Worm (Caenorhabditis elegans) whole organism, L4 larva: Measurements from ENCODE around the gene sft-1.

ENCODE experiments used
- F10B5.3 ChIP-seq: sonication (generic microtip); optimal IDR thresholded peaks from 2 replicates; lab custom pipeline; 2016; ENCODE audit warnings: mild to moderate bottlenecking, missing genetic modification characterization, missing compliant biosample characterization
- F26F4.8 ChIP-seq: fragments of 200-800 bp; sonication (Bioruptor generic); conservative IDR thresholded peaks from 2 replicates; pipeline ENCODE4 v1.3.6; 2022; ENCODE audit warnings: missing genetic modification characterization, missing compliant biosample characterization
- T26A8.4 ChIP-seq: fragments of 200-800 bp; sonication (Bioruptor generic); IDR thresholded peaks from 2 replicates; pipeline ENCODE4 v1.3.6; 2022; ENCODE audit warnings: missing genetic modification characterization, missing compliant biosample characterization
- Y105C5A.15 ChIP-seq: fragments of 200-800 bp; sonication (Bioruptor generic); IDR thresholded peaks from 2 replicates; pipeline ENCODE4 v1.3.6; 2022; ENCODE audit warnings: missing genetic modification characterization, missing compliant biosample characterization
- Y48G9A.11 ChIP-seq: fragments of 200-800 bp; sonication (Bioruptor generic); IDR thresholded peaks from 2 replicates; pipeline ENCODE4 v1.3.6; 2022; ENCODE audit warnings: missing genetic modification reagents, missing genetic modification characterization, missing compliant biosample characterization
- Y75B8A.6 ChIP-seq: fragments of 200-800 bp; sonication (Bioruptor generic); IDR thresholded peaks from 2 replicates; pipeline ENCODE4 v1.3.6; 2022; ENCODE audit warnings: missing genetic modification reagents, missing genetic modification characterization, missing compliant biosample characterization
- ZK546.5 ChIP-seq, 2 experiments: sonication (generic microtip); optimal IDR thresholded peaks; 2 replicates each; lab custom pipeline; 2017; ENCODE audit warnings: missing biosample characterization in 2 of 2, missing genetic modification characterization in 2 of 2
- aha-1 ChIP-seq: fragments of 150-350 bp; peaks from one replicate; lab custom pipeline; 2014; ENCODE audit warnings: missing biosample characterization, missing genetic modification characterization
- ama-1 ChIP-seq: fragments of 150-350 bp; optimal IDR thresholded peaks from 2 replicates; lab custom pipeline; 2014; ENCODE audit warnings: inconsistent platforms, mixed read lengths
- arid-1 ChIP-seq: fragments of 200-800 bp; sonication (Bioruptor generic); conservative IDR thresholded peaks from 2 replicates; pipeline ENCODE4 v1.3.6; 2022; ENCODE audit warnings: missing genetic modification reagents, missing genetic modification characterization, missing compliant biosample characterization
- ceh-28 ChIP-seq: fragments of 150-350 bp; optimal IDR thresholded peaks from 2 replicates; lab custom pipeline; 2014; ENCODE audit warnings: missing biosample characterization, missing genetic modification reagents, missing genetic modification characterization
- ceh-44 ChIP-seq: fragments of 200-800 bp; sonication (Bioruptor generic); IDR thresholded peaks from 2 replicates; pipeline ENCODE4 v1.3.6; 2022; ENCODE audit warnings: missing genetic modification reagents, missing genetic modification characterization, missing compliant biosample characterization
- ces-1 ChIP-seq: fragments of 150-350 bp; sonication (generic microtip); optimal IDR thresholded peaks from 4 replicates; lab custom pipeline; 2014; ENCODE audit warnings: missing biosample characterization, missing genetic modification reagents, missing genetic modification characterization
- daf-16 ChIP-seq, 3 experiments: sonication (generic microtip); optimal IDR thresholded peaks; 2 replicates each; lab custom pipeline; 2016 to 2017; ENCODE audit warnings: missing genetic modification characterization in 3 of 3, missing genetic modification reagents in 3 of 3, mild to moderate bottlenecking in 2 of 3, missing compliant biosample characterization in 2 of 3, missing biosample characterization in 1 of 3, moderate library complexity in 1 of 3
- daf-19 ChIP-seq: fragments of 200-800 bp; sonication (Bioruptor generic); conservative IDR thresholded peaks from 2 replicates; pipeline ENCODE4 v1.3.6; 2022; ENCODE audit warnings: missing genetic modification characterization, missing compliant biosample characterization
- dmd-6 ChIP-seq: fragments of 200-800 bp; sonication (Bioruptor generic); IDR thresholded peaks from 2 replicates; pipeline ENCODE4 v1.3.6; 2022; ENCODE audit warnings: missing genetic modification reagents, missing genetic modification characterization, missing compliant biosample characterization
- dmd-9 ChIP-seq: fragments of 200-800 bp; sonication (Bioruptor generic); IDR thresholded peaks from 2 replicates; pipeline ENCODE4 v1.3.6; 2022; ENCODE audit warnings: missing genetic modification reagents, missing genetic modification characterization, missing compliant biosample characterization
- duxl-1 ChIP-seq: sonication (generic microtip); optimal IDR thresholded peaks from 2 replicates; lab custom pipeline; 2016; ENCODE audit warnings: mild to moderate bottlenecking, missing genetic modification characterization, moderate library complexity, missing compliant biosample characterization; ENCODE audit not compliant: poor library complexity
- dve-1 ChIP-seq: sonication (generic microtip); optimal IDR thresholded peaks from 2 replicates; lab custom pipeline; 2017; ENCODE audit warnings: antibody characterized with exemption, mild to moderate bottlenecking, missing genetic modification characterization, missing compliant biosample characterization; ENCODE audit not compliant: insufficient read depth
- egl-43 ChIP-seq: fragments of 200-800 bp; sonication (Bioruptor generic); IDR thresholded peaks from 2 replicates; pipeline ENCODE4 v1.3.6; 2022; ENCODE audit warnings: missing genetic modification reagents, missing genetic modification characterization, missing compliant biosample characterization
- fkh-10 ChIP-seq: fragments of 150-350 bp; optimal IDR thresholded peaks from 2 replicates; lab custom pipeline; 2014; ENCODE audit warnings: missing biosample characterization, missing genetic modification reagents, missing genetic modification characterization
- hlh-30 ChIP-seq: sonication (generic microtip); optimal IDR thresholded peaks from 2 replicates; lab custom pipeline; 2017; ENCODE audit warnings: antibody characterized with exemption, mild to moderate bottlenecking, missing genetic modification characterization, missing compliant biosample characterization; ENCODE audit not compliant: insufficient read depth
- hmg-1.1 ChIP-seq: fragments of 200-800 bp; sonication (Bioruptor generic); IDR thresholded peaks from 2 replicates; pipeline ENCODE4 v1.3.6; 2022; ENCODE audit warnings: missing genetic modification reagents, missing genetic modification characterization, missing compliant biosample characterization
- jun-1 ChIP-seq: fragments of 150-350 bp; optimal IDR thresholded peaks from 2 replicates; lab custom pipeline; 2014; ENCODE audit warnings: missing biosample characterization, missing genetic modification reagents, missing genetic modification characterization
- lim-7 ChIP-seq: fragments of 200-800 bp; sonication (Bioruptor generic); IDR thresholded peaks from 2 replicates; pipeline ENCODE4 v1.3.6; 2022; ENCODE audit warnings: missing genetic modification characterization, missing compliant biosample characterization
- lin-13 ChIP-seq: fragments of 150-350 bp; optimal IDR thresholded peaks from 2 replicates; lab custom pipeline; 2014; ENCODE audit warnings: missing biosample characterization, missing genetic modification reagents, missing genetic modification characterization
- lin-29 ChIP-seq: fragments of 200-800 bp; sonication (Bioruptor generic); IDR thresholded peaks from 2 replicates; pipeline ENCODE4 v1.3.6; 2022; ENCODE audit warnings: missing genetic modification reagents, missing genetic modification characterization, missing compliant biosample characterization
- lin-38 ChIP-seq: fragments of 200-800 bp; sonication (Bioruptor generic); IDR thresholded peaks from 2 replicates; pipeline ENCODE4 v1.3.6; 2022; ENCODE audit warnings: missing genetic modification reagents, missing genetic modification characterization, missing compliant biosample characterization
- lir-3 ChIP-seq: sonication (generic microtip); optimal IDR thresholded peaks from 2 replicates; lab custom pipeline; 2016; ENCODE audit warnings: mild to moderate bottlenecking, missing genetic modification characterization, missing compliant biosample characterization
- madf-5 ChIP-seq, 2 experiments: fragments of 200-800 bp; sonication (Bioruptor generic); IDR thresholded peaks; 2 replicates each; pipeline ENCODE4 v1.3.6; 2022; ENCODE audit warnings: missing compliant biosample characterization in 2 of 2, missing genetic modification characterization in 2 of 2
- mes-2 ChIP-seq: sonication (generic microtip); optimal IDR thresholded peaks from 2 replicates; lab custom pipeline; 2016; ENCODE audit warnings: missing genotype, mild to moderate bottlenecking, missing genetic modification characterization, missing compliant biosample characterization; ENCODE audit not compliant: poor library complexity, severe bottlenecking
- nhr-102 ChIP-seq: sonication (generic microtip); optimal IDR thresholded peaks from 2 replicates; lab custom pipeline; 2016; ENCODE audit warnings: mild to moderate bottlenecking, missing genetic modification characterization, moderate library complexity, missing compliant biosample characterization
- nhr-11 ChIP-seq: fragments of 150-350 bp; optimal IDR thresholded peaks from 2 replicates; lab custom pipeline; 2014; ENCODE audit warnings: missing biosample characterization, missing genetic modification characterization
- nhr-42 ChIP-seq: fragments of 200-800 bp; sonication (Bioruptor generic); IDR thresholded peaks from 2 replicates; pipeline ENCODE4 v1.3.6; 2022; ENCODE audit warnings: missing genetic modification characterization, missing compliant biosample characterization
- nhr-48 ChIP-seq: sonication (generic microtip); optimal IDR thresholded peaks from 2 replicates; lab custom pipeline; 2016; ENCODE audit warnings: mild to moderate bottlenecking, missing genetic modification characterization, missing compliant biosample characterization
- sdz-12 ChIP-seq: fragments of 200-800 bp; sonication (Bioruptor generic); optimal IDR thresholded peaks from 2 replicates; lab custom pipeline; 2018; ENCODE audit warnings: mild to moderate bottlenecking, missing genetic modification characterization, missing compliant biosample characterization
- skn-1 ChIP-seq: fragments of 150-350 bp; optimal IDR thresholded peaks from 2 replicates; lab custom pipeline; 2014; ENCODE audit warnings: missing biosample characterization, missing genetic modification characterization
- snpc-1.2 ChIP-seq: fragments of 200-800 bp; sonication (Bioruptor generic); IDR thresholded peaks from 2 replicates; pipeline ENCODE4 v1.3.6; 2022; ENCODE audit warnings: missing genetic modification reagents, missing genetic modification characterization, missing compliant biosample characterization
- vab-7 ChIP-seq: fragments of 200-800 bp; sonication (Bioruptor generic); IDR thresholded peaks from 2 replicates; pipeline ENCODE4 v1.3.6; 2022; ENCODE audit warnings: missing genetic modification reagents, missing genetic modification characterization, missing compliant biosample characterization
- zip-11 ChIP-seq: fragments of 200-800 bp; sonication (Bioruptor generic); IDR thresholded peaks from 2 replicates; pipeline ENCODE4 v1.3.6; 2022; ENCODE audit warnings: missing genetic modification characterization, missing compliant biosample characterization
- ztf-7 ChIP-seq: fragments of 150-350 bp; optimal IDR thresholded peaks from 2 replicates; lab custom pipeline; 2014; ENCODE audit warnings: missing biosample characterization, missing genetic modification characterization

The sft-1 gene

DNA sequence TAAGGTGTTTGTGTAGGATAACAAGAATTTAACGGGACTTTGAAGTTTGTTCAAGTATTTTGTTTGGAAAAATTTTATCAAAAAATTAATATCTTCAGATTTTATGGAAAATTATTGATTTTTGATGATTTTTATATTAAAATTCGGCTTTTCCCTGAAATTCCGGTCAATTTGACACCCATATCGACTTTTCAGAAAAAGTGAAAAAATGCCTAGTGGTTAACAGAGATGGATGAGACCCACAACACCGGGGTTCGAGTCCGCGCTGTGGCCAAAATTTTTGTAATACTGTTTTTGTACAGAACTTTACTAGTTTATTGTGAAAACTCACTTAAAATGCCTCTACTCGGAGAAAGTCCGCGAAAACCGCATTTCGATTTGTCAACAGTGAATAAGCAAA, 23.1 kb downstream of the sft-1 start:
- TF ChIP-seq duxl-1 (tag; lab: Kevin White, UChicago) (no peak), sdz-12 (GFP tag; lab: Kevin White, UChicago) (no peak), fkh-10 (GFP tag; lab: Kevin White, UChicago) (no peak), nhr-102 (no peak), skn-1 (tag; lab: Kevin White, UChicago) (no peak), aha-1 (no peak), vab-7 (GFP tag; lab: Robert Waterston, UW) (no peak), dmd-9 (GFP tag; lab: Robert Waterston, UW) (no peak), lim-7 (GFP tag; lab: Robert Waterston, UW) (0 out of 2 replicates have a peak, but pooled peaks have one; percentile 29), nhr-11 (tag; lab: Kevin White, UChicago) (no peak), ces-1 (GFP tag; lab: Kevin White, UChicago) (no peak), arid-1 (GFP tag; lab: Robert Waterston, UW) (no peak), lin-38 (GFP tag; lab: Robert Waterston, UW) (peak; percentile 30; the same call in 1 of the 2 replicates), hlh-30 (no peak)

DNA sequence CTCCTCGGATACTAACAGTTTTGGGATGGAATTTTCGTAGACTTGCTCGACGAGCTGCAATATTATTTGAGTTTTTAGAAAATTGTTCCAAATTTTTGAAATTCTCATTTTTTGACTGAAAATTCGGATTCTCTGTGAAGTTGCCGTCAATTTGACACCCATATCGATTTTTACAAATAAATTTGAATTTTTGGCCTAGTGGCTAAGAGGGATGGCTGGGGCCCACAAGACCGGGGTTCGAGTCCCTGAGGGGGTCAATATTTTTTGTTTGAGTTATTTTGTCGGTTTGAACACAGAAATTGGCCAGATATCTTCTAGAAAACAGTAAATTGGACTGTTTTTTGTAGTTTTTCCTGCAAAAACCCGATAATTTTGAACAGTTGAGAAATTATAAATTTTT, 24.1 kb downstream of the sft-1 start:
- TF ChIP-seq nhr-102, result no peak
- TF ChIP-seq Y105C5A.15, result no peak

DNA sequence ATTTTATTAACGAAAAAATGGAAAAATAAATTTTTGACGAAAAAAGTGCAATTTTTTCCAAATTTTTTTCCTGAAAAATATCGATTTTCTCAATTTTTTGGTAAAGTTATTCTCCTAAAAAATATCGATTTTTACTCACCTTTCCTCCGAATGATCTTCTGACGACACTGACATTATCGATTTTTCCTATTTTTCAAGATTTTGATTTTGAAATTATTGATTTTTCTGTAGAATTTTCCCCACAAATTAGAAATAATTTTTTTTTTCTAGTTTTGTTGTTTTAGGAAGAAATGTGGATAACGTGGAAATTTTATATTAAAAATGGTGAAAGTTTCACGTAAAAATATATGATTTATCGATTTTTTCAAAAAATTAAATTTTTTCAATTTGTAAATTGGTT, 25.1 kb downstream of the sft-1 start:
- TF ChIP-seq daf-19 (GFP tag; lab: Robert Waterston, UW), result no peak
- TF ChIP-seq ceh-44 (GFP tag; lab: Robert Waterston, UW), result no peak
- TF ChIP-seq dmd-6 (GFP tag; lab: Robert Waterston, UW), result no peak
- TF ChIP-seq jun-1, result no peak
- no peak for TF ChIP-seq nhr-48 (tag; lab: Kevin White, UChicago)
- peak; percentile 89 for TF ChIP-seq ceh-28 (tag; lab: Kevin White, UChicago)
- no peak for TF ChIP-seq ZK546.5 (tag; optimal IDR thresholded peaks at IDR 0.05; lab: Kevin White, UChicago)

DNA sequence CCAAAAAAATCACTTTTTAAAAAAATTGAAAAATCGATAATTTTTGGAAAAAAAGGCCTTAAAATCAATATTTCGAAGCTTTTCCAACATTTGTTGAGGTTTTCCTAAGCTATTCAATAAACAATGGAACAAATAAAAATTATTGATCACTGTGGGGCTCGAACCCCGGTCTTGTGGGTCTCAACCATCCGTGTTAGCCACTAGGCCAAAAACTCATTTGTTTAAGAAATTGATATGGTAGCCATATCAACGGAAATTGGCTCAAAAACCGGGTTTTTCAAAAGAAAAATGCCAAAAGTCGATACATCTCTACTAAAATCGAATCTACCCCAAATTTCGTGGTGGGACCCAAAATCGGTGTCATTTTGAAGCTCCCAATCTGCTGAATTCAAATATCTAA, 25.5 kb downstream of the sft-1 start:
- TF ChIP-seq vab-7 (GFP tag; lab: Robert Waterston, UW) (peak; percentile 66; the same call in 1 of the 2 replicates), F26F4.8 (0 out of 2 replicates have a peak, but pooled peaks have one; percentile 49), Y48G9A.11 (GFP tag; lab: Robert Waterston, UW) (peak; percentile 39; the same call in 1 of the 2 replicates), lim-7 (GFP tag; lab: Robert Waterston, UW) (peak; percentile 75; the same call in 1 of the 2 replicates), Y75B8A.6 (GFP tag; lab: Robert Waterston, UW) (0 out of 2 replicates have a peak, but pooled peaks have one; percentile 68), zip-11 (GFP tag; lab: Robert Waterston, UW) (no peak), hmg-1.1 (GFP tag; lab: Robert Waterston, UW) (peak; percentile 37; the same call in 1 of the 2 replicates), nhr-42 (GFP tag; lab: Robert Waterston, UW) (0 out of 2 replicates have a peak, but pooled peaks have one; percentile 17), daf-16 (GFP tag; optimal IDR thresholded peaks at IDR 0.05; lab: Kevin White, UChicago) (no peak), daf-16 (tag; optimal IDR thresholded peaks at IDR 0.05; lab: Kevin White, UChicago) (peak; percentile 25), lin-38 (GFP tag; lab: Robert Waterston, UW) (peak; percentile 62), F10B5.3 (tag; lab: Kevin White, UChicago) (peak; percentile 15), lin-13 (GFP tag; lab: Kevin White, UChicago) (peak; percentile 13), lin-29 (no peak), egl-43 (GFP tag; lab: Robert Waterston, UW) (0 out of 2 replicates have a peak, but pooled peaks have one; percentile 20), ztf-7 (tag; lab: Kevin White, UChicago) (no peak), arid-1 (GFP tag; lab: Robert Waterston, UW) (0 out of 2 replicates have a peak, but pooled peaks have one; percentile 27), snpc-1.2 (GFP tag; lab: Robert Waterston, UW) (0 out of 2 replicates have a peak, but pooled peaks have one; percentile 39), T26A8.4 (GFP tag; lab: Robert Waterston, UW) (peak; percentile 46; the same call in 1 of the 2 replicates), dve-1 (tag; lab: Kevin White, UChicago) (peak; percentile 31), madf-5 (GFP tag; IDR thresholded peaks at IDR 0.05; lab: Robert Waterston, UW) (0 out of 4 replicates have a peak, but pooled peaks of 1 of the 2 experiments have one; percentile 7), lir-3 (tag; lab: Kevin White, UChicago) (no peak), mes-2 (peak; percentile 30), nhr-48 (tag; lab: Kevin White, UChicago) (peak; percentile 22), ama-1 (no peak)
- TF ChIP-seq, all 104 proteins: peak for 19
